Worm (Caenorhabditis elegans): ENCODE measurements around the gene C16C8.11.

ce11 chrII:3436412-3436811, 17.1 kb upstream of the C16C8.11 start, which contains the start of gene skpo-2:
- TF ChIP-seq him-1 (tag; optimal IDR thresholded peaks at IDR 0.05) (no peak), dao-5 (tag; optimal IDR thresholded peaks at IDR 0.05) (no peak)
